Worm (Caenorhabditis elegans) whole organism, L4 larva: ENCODE data around the gene srj-25.

Experiments used
- ceh-82 ChIP-seq: sonication (generic microtip); optimal IDR thresholded peaks from 2 replicates; lab custom pipeline; 2017; ENCODE audit warnings: missing biosample characterization, missing genetic modification characterization
- dpl-1 ChIP-seq: fragments of 150-350 bp; optimal IDR thresholded peaks from 2 replicates; lab custom pipeline; 2014; ENCODE audit warnings: missing biosample characterization, missing genetic modification reagents, missing genetic modification characterization
- egl-27 ChIP-seq: sonication (generic microtip); optimal IDR thresholded peaks from 3 replicates; lab custom pipeline; 2017; ENCODE audit warnings: missing biosample characterization, missing genetic modification reagents, missing genetic modification characterization
- hmg-1.1 ChIP-seq: fragments of 200-800 bp; sonication (Bioruptor generic); IDR thresholded peaks from 2 replicates; pipeline ENCODE4 v1.3.6; 2022; ENCODE audit warnings: missing genetic modification reagents, missing genetic modification characterization, missing compliant biosample characterization
- lin-39 ChIP-seq: fragments of 150-350 bp; optimal IDR thresholded peaks from 2 replicates; lab custom pipeline; 2014; ENCODE audit warnings: missing biosample characterization, missing genetic modification reagents, missing genetic modification characterization
- nhr-11 ChIP-seq: fragments of 150-350 bp; optimal IDR thresholded peaks from 2 replicates; lab custom pipeline; 2014; ENCODE audit warnings: missing biosample characterization, missing genetic modification characterization
- nhr-237 ChIP-seq: sonication (generic microtip); optimal IDR thresholded peaks from 2 replicates; lab custom pipeline; 2017; ENCODE audit warnings: missing biosample characterization, missing genetic modification characterization
- pqm-1 ChIP-seq: sonication (generic microtip); optimal IDR thresholded peaks from 2 replicates; lab custom pipeline; 2017; ENCODE audit warnings: missing biosample characterization, missing genetic modification characterization
- snpc-4 ChIP-seq: fragments of 150-350 bp; optimal IDR thresholded peaks from 2 replicates; lab custom pipeline; 2014; ENCODE audit warnings: missing biosample characterization, missing genetic modification characterization
- unc-130 ChIP-seq: sonication (generic microtip); optimal IDR thresholded peaks from 2 replicates; lab custom pipeline; 2016; ENCODE audit warnings: missing genetic modification reagents, missing genetic modification characterization, missing compliant biosample characterization
- unc-39 ChIP-seq: sonication (generic microtip); optimal IDR thresholded peaks from 2 replicates; lab custom pipeline; 2017; ENCODE audit warnings: missing biosample characterization, missing genetic modification characterization
- zag-1 ChIP-seq: fragments of 150-350 bp; optimal IDR thresholded peaks from 2 replicates; lab custom pipeline; 2014; ENCODE audit warnings: missing biosample characterization, missing genetic modification characterization

DNA sequence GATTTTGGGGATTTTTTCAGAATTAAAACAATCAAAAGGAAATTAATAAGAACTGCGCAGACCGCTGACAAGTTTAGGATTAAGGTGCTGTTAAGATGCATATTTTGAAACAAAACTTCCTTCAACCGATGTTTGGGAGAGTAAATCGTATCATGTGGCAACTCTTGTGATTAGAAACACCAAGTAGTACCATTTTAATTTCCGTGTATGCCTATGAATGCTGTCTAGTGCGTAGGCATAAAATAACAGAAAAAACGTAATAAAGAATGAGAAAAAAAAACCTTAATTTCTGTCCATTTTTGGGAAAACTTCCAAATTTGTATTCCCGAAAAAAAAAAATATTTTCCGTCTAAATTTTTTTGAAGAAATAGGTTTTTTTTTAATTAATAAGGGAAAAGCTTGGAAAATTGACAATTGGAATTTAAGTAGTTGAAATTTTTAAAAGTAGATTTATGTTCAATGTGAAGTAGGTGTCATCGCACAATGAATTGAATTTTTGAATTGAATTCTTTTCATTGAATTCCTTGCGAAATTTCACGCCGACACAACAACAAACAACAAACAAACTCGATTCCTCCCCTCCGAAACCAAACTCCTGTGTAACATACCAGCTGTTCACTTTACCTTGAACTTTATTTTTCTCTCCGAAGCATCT lies 16.7 kb upstream of the srj-25 start, which contains the start of the genes str-262 and srp-1:
- no peak for TF ChIP-seq unc-39 (tag; lab: Kevin White, UChicago)
- no peak for TF ChIP-seq nhr-237 (tag; lab: Kevin White, UChicago)
- TF ChIP-seq egl-27 (tag; lab: Kevin White, UChicago) = no peak
- TF ChIP-seq lin-39 = no peak
- no peak for TF ChIP-seq unc-130 (GFP tag; lab: Kevin White, UChicago)
- no peak for TF ChIP-seq snpc-4 (tag; lab: Kevin White, UChicago)
- no peak for TF ChIP-seq hmg-1.1 (GFP tag; lab: Robert Waterston, UW)
- no peak for TF ChIP-seq ceh-82
- TF ChIP-seq pqm-1 (tag; lab: Kevin White, UChicago) = no peak
- TF ChIP-seq zag-1 = no peak
- no peak for TF ChIP-seq nhr-11 (tag; lab: Kevin White, UChicago)
- no peak for TF ChIP-seq dpl-1 (GFP tag; lab: Kevin White, UChicago)
